Fruit fly (Drosophila melanogaster) whole organism, embryonic: ENCODE measurements around the gene CG3097.

Experiments used
- Atf-2 ChIP-seq: fragments of 200-800 bp; sonication (Bioruptor generic); optimal IDR thresholded peaks from 2 replicates; lab custom pipeline; 2016; ENCODE audit warnings: missing biosample characterization, missing genetic modification characterization
- Blimp-1 ChIP-seq: fragments of 200-800 bp; sonication (Bioruptor generic); optimal IDR thresholded peaks from 3 replicates; lab custom pipeline; 2018; ENCODE audit warnings: missing biosample characterization, missing genetic modification characterization, mild to moderate bottlenecking, moderate library complexity, missing genetic modification reagents
- CG10431 ChIP-seq: fragments of 200-800 bp; sonication (Bioruptor generic); optimal IDR thresholded peaks from 3 replicates; lab custom pipeline; 2018; ENCODE audit warnings: missing biosample characterization, mild to moderate bottlenecking, missing genetic modification characterization
- CG11695 ChIP-seq: fragments of 200-800 bp; sonication (Bioruptor generic); IDR thresholded peaks from 3 replicates; pipeline ENCODE4 v1.3.6; 2022; ENCODE audit warnings: missing biosample characterization, missing genetic modification characterization
- CG12071 ChIP-seq: fragments of 200-800 bp; sonication (Bioruptor generic); optimal IDR thresholded peaks from 3 replicates; lab custom pipeline; 2018; ENCODE audit warnings: missing biosample characterization, mild to moderate bottlenecking, missing genetic modification characterization
- CG13287 ChIP-seq: fragments of 200-800 bp; sonication (Bioruptor generic); IDR thresholded peaks from 2 replicates; pipeline ENCODE4 v1.3.6; 2022; ENCODE audit warnings: missing biosample characterization, missing genetic modification characterization; ENCODE audit not compliant: partially characterized antibody
- CG13424 ChIP-seq: fragments of 200-800 bp; sonication (Bioruptor generic); optimal IDR thresholded peaks from 2 replicates; lab custom pipeline; 2019; ENCODE audit warnings: missing biosample characterization, mild to moderate bottlenecking, missing genetic modification characterization, moderate library complexity
- CG15011 ChIP-seq: fragments of 200-800 bp; sonication (Bioruptor generic); optimal IDR thresholded peaks from 3 replicates; lab custom pipeline; 2018; ENCODE audit warnings: missing biosample characterization, mild to moderate bottlenecking, missing genetic modification characterization
- CG16863 ChIP-seq: fragments of 200-800 bp; sonication (Bioruptor generic); optimal IDR thresholded peaks from 3 replicates; lab custom pipeline; 2016; ENCODE audit warnings: missing biosample characterization, missing genetic modification characterization
- CG17912 ChIP-seq: fragments of 200-800 bp; sonication (Bioruptor generic); optimal IDR thresholded peaks from 2 replicates; lab custom pipeline; 2018; ENCODE audit warnings: missing biosample characterization, mild to moderate bottlenecking, missing genetic modification characterization
- CG1792 ChIP-seq: fragments of 200-800 bp; sonication (Bioruptor generic); optimal IDR thresholded peaks from 2 replicates; lab custom pipeline; 2016; ENCODE audit warnings: missing biosample characterization, missing genetic modification characterization
- CG30403 ChIP-seq: fragments of 200-800 bp; sonication (Bioruptor generic); optimal IDR thresholded peaks from 3 replicates; lab custom pipeline; 2016; ENCODE audit warnings: missing biosample characterization, missing genetic modification characterization
- CG31224 ChIP-seq: fragments of 200-800 bp; sonication (Bioruptor generic); IDR thresholded peaks from 2 replicates; pipeline ENCODE4 v1.3.6; 2022; ENCODE audit warnings: missing biosample characterization, missing genetic modification characterization
- CG3163 ChIP-seq: fragments of 200-800 bp; sonication (Bioruptor generic); optimal IDR thresholded peaks from 3 replicates; lab custom pipeline; 2016; ENCODE audit warnings: missing biosample characterization, missing genetic modification characterization
- CG33213 ChIP-seq: fragments of 200-800 bp; sonication (Bioruptor generic); optimal IDR thresholded peaks from 3 replicates; lab custom pipeline; 2016; ENCODE audit warnings: missing biosample characterization, missing genetic modification characterization
- CG4282 ChIP-seq: fragments of 200-800 bp; sonication (Bioruptor generic); optimal IDR thresholded peaks from 2 replicates; lab custom pipeline; 2016; ENCODE audit warnings: missing biosample characterization, missing genetic modification characterization
- CG43689 ChIP-seq: fragments of 200-800 bp; sonication (Bioruptor generic); IDR thresholded peaks from 2 replicates; pipeline ENCODE4 v1.3.6; 2022; ENCODE audit warnings: missing biosample characterization, missing genetic modification characterization
- CG6689 ChIP-seq: fragments of 200-800 bp; sonication (Bioruptor generic); IDR thresholded peaks from 2 replicates; pipeline ENCODE4 v1.3.6; 2022; ENCODE audit warnings: missing biosample characterization, missing genetic modification characterization
- CG6813 ChIP-seq: fragments of 200-800 bp; sonication (Bioruptor generic); optimal IDR thresholded peaks from 2 replicates; lab custom pipeline; 2017; ENCODE audit warnings: missing biosample characterization, missing genetic modification characterization, mild to moderate bottlenecking, moderate library complexity, missing genetic modification reagents
- CG7987 ChIP-seq: fragments of 200-800 bp; sonication (Bioruptor generic); optimal IDR thresholded peaks from 2 replicates; lab custom pipeline; 2018; ENCODE audit warnings: missing biosample characterization, mild to moderate bottlenecking, missing genetic modification characterization, moderate library complexity
- CG9817 ChIP-seq: fragments of 200-800 bp; sonication (Bioruptor generic); optimal IDR thresholded peaks from 2 replicates; lab custom pipeline; 2018; ENCODE audit warnings: missing biosample characterization, mild to moderate bottlenecking, missing genetic modification characterization, moderate library complexity
- Fer3 ChIP-seq: fragments of 200-800 bp; sonication (Bioruptor generic); optimal IDR thresholded peaks from 2 replicates; lab custom pipeline; 2018; ENCODE audit warnings: missing biosample characterization, mild to moderate bottlenecking, missing genetic modification characterization, moderate library complexity
- Gsc ChIP-seq: fragments of 200-800 bp; sonication (Bioruptor generic); IDR thresholded peaks from 2 replicates; pipeline ENCODE4 v1.3.6; 2022; ENCODE audit warnings: missing biosample characterization, missing genetic modification characterization
- HHEX ChIP-seq: fragments of 200-800 bp; sonication (Bioruptor generic); optimal IDR thresholded peaks from 3 replicates; lab custom pipeline; 2017; ENCODE audit warnings: missing biosample characterization, mild to moderate bottlenecking, missing genetic modification characterization, missing genetic modification reagents
- Hand ChIP-seq: fragments of 200-800 bp; sonication (Bioruptor generic); optimal IDR thresholded peaks from 2 replicates; lab custom pipeline; 2017; ENCODE audit warnings: mild to moderate bottlenecking, missing biosample characterization, missing genetic modification reagents, missing genetic modification characterization
- Hsf ChIP-seq: fragments of 200-800 bp; sonication (Bioruptor generic); optimal IDR thresholded peaks from 3 replicates; lab custom pipeline; 2016; ENCODE audit warnings: missing biosample characterization, missing genetic modification characterization
- Kr ChIP-seq: fragments of 200-800 bp; sonication (Bioruptor generic); optimal IDR thresholded peaks from 2 replicates; lab custom pipeline; 2017; ENCODE audit warnings: missing biosample characterization, mild to moderate bottlenecking, missing genetic modification characterization
- Lhr ChIP-seq: fragments of 200-800 bp; sonication (Bioruptor generic); optimal IDR thresholded peaks from 3 replicates; lab custom pipeline; 2017; ENCODE audit warnings: mild to moderate bottlenecking, missing biosample characterization, missing genetic modification reagents, missing genetic modification characterization
- Nf-YA ChIP-seq: fragments of 200-800 bp; sonication (Bioruptor generic); IDR thresholded peaks from 2 replicates; pipeline ENCODE4 v1.3.6; 2022; ENCODE audit warnings: missing biosample characterization, missing genetic modification characterization
- Optix ChIP-seq: fragments of 200-800 bp; sonication (Bioruptor generic); IDR thresholded peaks from 3 replicates; pipeline ENCODE4 v1.3.6; 2022; ENCODE audit warnings: missing biosample characterization, missing genetic modification characterization
- Pdp1 ChIP-seq, 2 experiments: fragments of 200-800 bp; sonication (Bioruptor generic); optimal IDR thresholded peaks; 3 replicates each; lab custom pipeline; 2016; ENCODE audit warnings: missing biosample characterization in 2 of 2, missing genetic modification characterization in 2 of 2, mild to moderate bottlenecking in 1 of 2, moderate library complexity in 1 of 2
- Sox100B ChIP-seq: fragments of 200-800 bp; sonication (Bioruptor generic); optimal IDR thresholded peaks from 3 replicates; lab custom pipeline; 2018; ENCODE audit warnings: missing biosample characterization, mild to moderate bottlenecking, missing genetic modification characterization
- Vsx1 ChIP-seq: fragments of 200-800 bp; sonication (Bioruptor generic); optimal IDR thresholded peaks from 2 replicates; lab custom pipeline; 2017; ENCODE audit warnings: missing biosample characterization, mild to moderate bottlenecking, missing genetic modification characterization, missing genetic modification reagents
- corto ChIP-seq: fragments of 200-800 bp; sonication (Bioruptor generic); optimal IDR thresholded peaks from 2 replicates; lab custom pipeline; 2016; ENCODE audit warnings: missing biosample characterization, mild to moderate bottlenecking, missing genetic modification characterization, moderate library complexity
- croc ChIP-seq: fragments of 200-800 bp; sonication (Bioruptor generic); conservative IDR thresholded peaks from 3 replicates; pipeline ENCODE4 v1.3.6; 2022; ENCODE audit warnings: missing biosample characterization, missing genetic modification characterization
- crol ChIP-seq: fragments of 200-800 bp; sonication (Bioruptor generic); IDR thresholded peaks from 2 replicates; pipeline ENCODE4 v1.3.6; 2022; ENCODE audit warnings: missing biosample characterization, missing genetic modification characterization
- danr ChIP-seq: fragments of 200-800 bp; sonication (Bioruptor generic); IDR thresholded peaks from 2 replicates; pipeline ENCODE4 v1.3.6; 2022; ENCODE audit warnings: missing biosample characterization, missing genetic modification characterization
- dmrt99B ChIP-seq: fragments of 200-800 bp; sonication (Bioruptor generic); optimal IDR thresholded peaks from 2 replicates; lab custom pipeline; 2018; ENCODE audit warnings: missing biosample characterization, mild to moderate bottlenecking, missing genetic modification characterization, moderate library complexity
- eyg ChIP-seq: fragments of 200-800 bp; sonication (Bioruptor generic); optimal IDR thresholded peaks from 3 replicates; lab custom pipeline; 2016; ENCODE audit warnings: missing biosample characterization, missing genetic modification characterization
- gfzf ChIP-seq: fragments of 200-800 bp; sonication (Bioruptor generic); optimal IDR thresholded peaks from 2 replicates; lab custom pipeline; 2016; ENCODE audit warnings: missing biosample characterization, mild to moderate bottlenecking, missing genetic modification characterization, moderate library complexity
- grn ChIP-seq: fragments of 200-800 bp; sonication (Bioruptor generic); optimal IDR thresholded peaks from 3 replicates; lab custom pipeline; 2017; ENCODE audit warnings: missing biosample characterization, missing genetic modification characterization
- luna ChIP-seq: fragments of 200-800 bp; sonication (Bioruptor generic); optimal IDR thresholded peaks from 2 replicates; lab custom pipeline; 2016; ENCODE audit warnings: missing biosample characterization, missing genetic modification characterization
- onecut ChIP-seq: fragments of 200-800 bp; sonication (Bioruptor generic); IDR thresholded peaks from 2 replicates; pipeline ENCODE4 v1.3.6; 2022; ENCODE audit warnings: missing biosample characterization, missing genetic modification characterization
- pnt ChIP-seq: fragments of 200-800 bp; sonication (Bioruptor generic); optimal IDR thresholded peaks from 3 replicates; lab custom pipeline; 2016; ENCODE audit warnings: missing biosample characterization, missing genetic modification characterization
- stwl ChIP-seq: fragments of 200-800 bp; sonication (Bioruptor generic); optimal IDR thresholded peaks from 3 replicates; lab custom pipeline; 2018; ENCODE audit warnings: missing biosample characterization, mild to moderate bottlenecking, missing genetic modification characterization, moderate library complexity
- sug ChIP-seq: fragments of 200-800 bp; optimal IDR thresholded peaks from 2 replicates; lab custom pipeline; 2019; ENCODE audit warnings: missing biosample characterization, mild to moderate bottlenecking, missing genetic modification characterization, moderate library complexity
- trem ChIP-seq: fragments of 200-800 bp; optimal IDR thresholded peaks from 3 replicates; lab custom pipeline; 2019; ENCODE audit warnings: missing biosample characterization, mild to moderate bottlenecking, missing genetic modification characterization, moderate library complexity
- z ChIP-seq: fragments of 200-800 bp; sonication (Bioruptor generic); IDR thresholded peaks from 3 replicates; pipeline ENCODE4 v1.3.6; 2022; ENCODE audit warnings: missing biosample characterization, missing genetic modification characterization
- zen2 ChIP-seq: fragments of 200-800 bp; sonication (Bioruptor generic); IDR thresholded peaks from 3 replicates; pipeline ENCODE4 v1.3.6; 2022; ENCODE audit warnings: missing biosample characterization, missing genetic modification characterization; ENCODE audit not compliant: partially characterized antibody

The CG3097 gene

DNA sequence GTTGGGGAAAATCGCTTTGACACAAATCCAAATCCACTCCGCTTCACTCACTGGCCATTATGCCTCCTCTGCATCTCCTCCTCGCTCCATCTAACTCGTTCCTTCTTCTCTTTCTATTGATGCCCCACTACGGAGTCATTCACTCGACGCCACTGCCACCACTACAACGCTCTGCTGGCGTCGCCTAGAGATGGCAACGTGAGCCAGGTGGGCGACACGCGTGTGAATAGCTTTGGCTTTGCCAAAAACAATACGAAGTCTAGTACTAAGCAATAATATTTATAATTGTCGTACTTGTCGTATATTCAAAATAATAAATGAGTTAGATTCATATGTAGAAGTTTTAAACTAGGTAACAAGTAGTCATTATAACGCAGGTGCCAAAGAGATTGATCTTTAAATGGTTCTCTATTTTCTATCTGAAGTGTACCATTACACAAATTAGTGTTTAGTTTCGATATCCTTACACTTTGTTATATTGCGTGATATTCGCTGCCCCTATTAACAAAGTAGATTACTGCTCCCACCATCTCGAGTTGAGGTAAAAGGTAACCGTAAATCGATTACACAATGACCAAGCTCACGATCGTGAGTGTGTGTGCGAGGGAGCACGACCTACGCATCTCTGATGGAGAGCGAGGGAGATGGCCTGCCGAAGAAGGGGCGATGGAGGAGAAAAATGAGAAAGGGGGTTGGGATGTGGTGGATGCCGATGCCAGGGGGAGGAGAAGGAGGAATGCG, 25.4 kb downstream of the CG3097 start (continued):
- TF ChIP-seq Lhr (GFP tag; lab: Kevin White, UChicago), result no peak
- TF ChIP-seq danr (GFP tag; lab: Robert Waterston, UW), result no peak
- TF ChIP-seq grn (GFP tag; lab: Kevin White, UChicago), result no peak
- no peak for TF ChIP-seq CG10431 (GFP tag; lab: Kevin White, UChicago)
- TF ChIP-seq Sox100B, result peak; percentile 17
- no peak for TF ChIP-seq CG31224
- peak; percentile 43 for TF ChIP-seq CG13424 (tag; lab: Kevin White, UChicago)
- no peak for TF ChIP-seq sug
- TF ChIP-seq Atf-2 (GFP tag; lab: Kevin White, UChicago), result peak; percentile 5
- no peak for TF ChIP-seq trem
- TF ChIP-seq CG17912 (GFP tag; lab: Kevin White, UChicago), result no peak
- TF ChIP-seq CG30403, result peak; percentile 45
- no peak for TF ChIP-seq Nf-YA
- no peak for TF ChIP-seq CG3163 (GFP tag; lab: Kevin White, UChicago)
- TF ChIP-seq CG7987 (GFP tag; lab: Kevin White, UChicago), result no peak
- TF ChIP-seq CG9817, result no peak
- no peak for TF ChIP-seq gfzf (GFP tag; lab: Kevin White, UChicago)
- TF ChIP-seq pnt (GFP tag; lab: Kevin White, UChicago), result no peak
- TF ChIP-seq CG1792, result no peak
- TF ChIP-seq Pdp1 (GFP tag; optimal IDR thresholded peaks at IDR 0.05; lab: Kevin White, UChicago), result peak in 1 of 2 experiments; percentile 93
- TF ChIP-seq CG13287, result peak; percentile 73
- 0 out of 2 replicates have a peak, but pooled peaks have one; percentile 7 for TF ChIP-seq CG6689 (GFP tag; lab: Robert Waterston, UW)
- TF ChIP-seq Blimp-1, result peak; percentile 20
- TF ChIP-seq eyg (GFP tag; lab: Kevin White, UChicago), result no peak
- no peak for TF ChIP-seq CG6813
- no peak for TF ChIP-seq CG12071 (GFP tag; lab: Kevin White, UChicago)
- peak; percentile 85 for TF ChIP-seq crol
- TF ChIP-seq stwl (tag; lab: Kevin White, UChicago), result no peak
- no peak for TF ChIP-seq CG43689 (GFP tag; lab: Robert Waterston, UW)
- TF ChIP-seq Vsx1 (GFP tag; lab: Kevin White, UChicago), result no peak
- no peak for TF ChIP-seq CG4282 (GFP tag; lab: Kevin White, UChicago)
- no peak for TF ChIP-seq HHEX
- 0 out of 3 replicates have a peak, but pooled peaks have one; percentile 8 for TF ChIP-seq CG11695 (GFP tag; lab: Robert Waterston, UW)
- TF ChIP-seq Hsf (GFP tag; lab: Kevin White, UChicago), result peak; percentile 3
- TF ChIP-seq luna (GFP tag; lab: Kevin White, UChicago), result no peak
- no peak for TF ChIP-seq Optix (GFP tag; lab: Robert Waterston, UW)
- no peak for TF ChIP-seq Gsc (GFP tag; lab: Robert Waterston, UW)
- peak; percentile 34; the same call in 1 of the 2 replicates for TF ChIP-seq onecut (GFP tag; lab: Robert Waterston, UW)
- peak; percentile 34; the same call in 1 of the 3 replicates for TF ChIP-seq zen2 (GFP tag; lab: Robert Waterston, UW)
- no peak for TF ChIP-seq Kr (GFP tag; lab: Kevin White, UChicago)
- no peak for TF ChIP-seq CG33213
- TF ChIP-seq Hand, result no peak
- TF ChIP-seq croc (GFP tag; lab: Robert Waterston, UW), result no peak
- TF ChIP-seq dmrt99B (tag; lab: Kevin White, UChicago), result no peak
- TF ChIP-seq corto (GFP tag; lab: Kevin White, UChicago), result no peak
- TF ChIP-seq z (GFP tag; lab: Robert Waterston, UW), result peak; percentile 62; the same call in 2 of the 3 replicates
- TF ChIP-seq CG16863 (GFP tag; lab: Kevin White, UChicago), result peak; percentile 40
- TF ChIP-seq CG15011 (GFP tag; lab: Kevin White, UChicago), result peak; percentile 22
- TF ChIP-seq Fer3 (tag; lab: Kevin White, UChicago), result no peak
